Fruit fly (Drosophila melanogaster) whole organism, embryonic: Measurements from ENCODE around the gene HemK2.

ENCODE experiments used
- B-H2 ChIP-seq: fragments of 200-800 bp; sonication (Bioruptor generic); optimal IDR thresholded peaks from 2 replicates; lab custom pipeline; 2018; ENCODE audit warnings: missing biosample characterization, mild to moderate bottlenecking, missing genetic modification characterization
- Bdp1 ChIP-seq: fragments of 200-800 bp; sonication (Bioruptor generic); optimal IDR thresholded peaks from 3 replicates; lab custom pipeline; 2016; ENCODE audit warnings: missing biosample characterization, missing genetic modification characterization
- CG10147 ChIP-seq: fragments of 200-800 bp; sonication (Bioruptor generic); optimal IDR thresholded peaks from 2 replicates; lab custom pipeline; 2019; ENCODE audit warnings: missing biosample characterization, mild to moderate bottlenecking, missing genetic modification characterization, moderate library complexity
- CG11504 ChIP-seq: fragments of 200-800 bp; sonication (Bioruptor generic); optimal IDR thresholded peaks from 3 replicates; lab custom pipeline; 2019; ENCODE audit warnings: missing biosample characterization, mild to moderate bottlenecking, missing genetic modification characterization, moderate library complexity
- CG1233 ChIP-seq: fragments of 200-800 bp; sonication (Bioruptor generic); optimal IDR thresholded peaks from 4 replicates; lab custom pipeline; 2018; ENCODE audit warnings: missing biosample characterization, mild to moderate bottlenecking, missing genetic modification characterization
- CG12942 ChIP-seq: fragments of 200-800 bp; sonication (Bioruptor generic); optimal IDR thresholded peaks from 3 replicates; lab custom pipeline; 2016; ENCODE audit warnings: missing biosample characterization, missing genetic modification characterization
- CG15073 ChIP-seq: fragments of 200-800 bp; sonication (Bioruptor generic); optimal IDR thresholded peaks from 2 replicates; lab custom pipeline; 2016; ENCODE audit warnings: missing biosample characterization, missing genetic modification characterization
- CG15269 ChIP-seq: fragments of 200-800 bp; sonication (Bioruptor generic); optimal IDR thresholded peaks from 2 replicates; lab custom pipeline; 2018; ENCODE audit warnings: missing biosample characterization, mild to moderate bottlenecking, missing genetic modification characterization, moderate library complexity
- CG1602 ChIP-seq: fragments of 200-800 bp; sonication (Bioruptor generic); optimal IDR thresholded peaks from 3 replicates; lab custom pipeline; 2016; ENCODE audit warnings: missing biosample characterization, missing genetic modification characterization
- CG16779 ChIP-seq: fragments of 200-800 bp; sonication (Bioruptor generic); IDR thresholded peaks from 2 replicates; pipeline ENCODE4 v1.3.6; 2022; ENCODE audit warnings: missing biosample characterization, missing genetic modification characterization
- CG1832 ChIP-seq: fragments of 200-800 bp; sonication (Bioruptor generic); optimal IDR thresholded peaks from 2 replicates; lab custom pipeline; 2017; ENCODE audit warnings: missing biosample characterization, mild to moderate bottlenecking, missing genetic modification characterization, inconsistent platforms
- CG18476 ChIP-seq: fragments of 200-800 bp; sonication (Bioruptor generic); optimal IDR thresholded peaks from 2 replicates; lab custom pipeline; 2016; ENCODE audit warnings: missing biosample characterization, mild to moderate bottlenecking, missing genetic modification characterization
- CG18619 ChIP-seq: fragments of 200-800 bp; sonication (Bioruptor generic); optimal IDR thresholded peaks from 3 replicates; lab custom pipeline; 2017; ENCODE audit warnings: missing biosample characterization, mild to moderate bottlenecking, missing genetic modification characterization
- CG2875 ChIP-seq: fragments of 200-800 bp; sonication (Bioruptor generic); optimal IDR thresholded peaks from 2 replicates; lab custom pipeline; 2017; ENCODE audit warnings: missing biosample characterization, mild to moderate bottlenecking, missing genetic modification characterization, missing genetic modification reagents
- CG3065 ChIP-seq: fragments of 200-800 bp; sonication (Bioruptor generic); optimal IDR thresholded peaks from 2 replicates; lab custom pipeline; 2016; ENCODE audit warnings: missing biosample characterization, missing genetic modification characterization
- CG34422 ChIP-seq: fragments of 200-800 bp; sonication (Bioruptor generic); IDR thresholded peaks from 3 replicates; pipeline ENCODE4 v1.3.6; 2022; ENCODE audit warnings: missing biosample characterization, missing genetic modification characterization
- CG4360 ChIP-seq: fragments of 200-800 bp; sonication (Bioruptor generic); IDR thresholded peaks from 2 replicates; pipeline ENCODE4 v1.3.6; 2022; ENCODE audit warnings: missing biosample characterization, missing genetic modification characterization
- CG6854 ChIP-seq: fragments of 200-800 bp; sonication (Bioruptor generic); optimal IDR thresholded peaks from 3 replicates; lab custom pipeline; 2017; ENCODE audit warnings: missing biosample characterization, mild to moderate bottlenecking, missing genetic modification characterization
- CG7786 ChIP-seq: fragments of 200-800 bp; sonication (Bioruptor generic); optimal IDR thresholded peaks from 2 replicates; lab custom pipeline; 2016; ENCODE audit warnings: missing biosample characterization, missing genetic modification characterization
- CG9817 ChIP-seq: fragments of 200-800 bp; sonication (Bioruptor generic); optimal IDR thresholded peaks from 2 replicates; lab custom pipeline; 2018; ENCODE audit warnings: missing biosample characterization, mild to moderate bottlenecking, missing genetic modification characterization, moderate library complexity
- Deaf1 ChIP-seq: fragments of 200-800 bp; optimal IDR thresholded peaks from 3 replicates; lab custom pipeline; 2019; ENCODE audit warnings: missing biosample characterization, mild to moderate bottlenecking, missing genetic modification characterization, moderate library complexity
- Drgx ChIP-seq: fragments of 200-800 bp; sonication (Bioruptor generic); IDR thresholded peaks from 2 replicates; pipeline ENCODE4 v1.3.6; 2022; ENCODE audit warnings: missing biosample characterization, missing genetic modification characterization
- Fer1 ChIP-seq: fragments of 200-800 bp; sonication (Bioruptor generic); optimal IDR thresholded peaks from 2 replicates; lab custom pipeline; 2017; ENCODE audit warnings: missing biosample characterization, mild to moderate bottlenecking, missing genetic modification characterization
- Gsc ChIP-seq: fragments of 200-800 bp; sonication (Bioruptor generic); IDR thresholded peaks from 2 replicates; pipeline ENCODE4 v1.3.6; 2022; ENCODE audit warnings: missing biosample characterization, missing genetic modification characterization
- HmgZ ChIP-seq: fragments of 200-800 bp; sonication (Bioruptor generic); optimal IDR thresholded peaks from 2 replicates; lab custom pipeline; 2018; ENCODE audit warnings: missing biosample characterization, mild to moderate bottlenecking, missing genetic modification characterization
- MESR4 ChIP-seq: fragments of 200-800 bp; sonication (Bioruptor generic); optimal IDR thresholded peaks from 2 replicates; lab custom pipeline; 2018; ENCODE audit warnings: missing biosample characterization, mild to moderate bottlenecking, missing genetic modification characterization, moderate library complexity
- Mes4 ChIP-seq: fragments of 200-800 bp; sonication (Bioruptor generic); optimal IDR thresholded peaks from 2 replicates; lab custom pipeline; 2016; ENCODE audit warnings: missing biosample characterization, missing genetic modification characterization
- NC2α ChIP-seq: fragments of 200-800 bp; sonication (Bioruptor generic); optimal IDR thresholded peaks from 2 replicates; lab custom pipeline; 2016; ENCODE audit warnings: missing biosample characterization, missing genetic modification characterization
- Sox100B ChIP-seq: fragments of 200-800 bp; sonication (Bioruptor generic); optimal IDR thresholded peaks from 3 replicates; lab custom pipeline; 2018; ENCODE audit warnings: missing biosample characterization, mild to moderate bottlenecking, missing genetic modification characterization
- TFAM ChIP-seq: fragments of 200-800 bp; sonication (Bioruptor generic); optimal IDR thresholded peaks from 2 replicates; lab custom pipeline; 2017; ENCODE audit warnings: missing biosample characterization, missing genetic modification characterization, inconsistent platforms
- ab ChIP-seq: fragments of 200-800 bp; sonication (Bioruptor generic); optimal IDR thresholded peaks from 2 replicates; lab custom pipeline; 2016; ENCODE audit warnings: missing biosample characterization, missing genetic modification characterization
- abd-A ChIP-seq: fragments of 200-800 bp; sonication (Bioruptor generic); optimal IDR thresholded peaks from 3 replicates; lab custom pipeline; 2019; ENCODE audit warnings: missing biosample characterization, mild to moderate bottlenecking, missing genetic modification characterization, moderate library complexity
- aop ChIP-seq: fragments of 200-800 bp; sonication (Bioruptor generic); IDR thresholded peaks from 2 replicates; pipeline ENCODE4 v1.3.6; 2022; ENCODE audit warnings: missing biosample characterization, missing genetic modification characterization
- da ChIP-seq: fragments of 200-800 bp; sonication (Bioruptor generic); optimal IDR thresholded peaks from 2 replicates; lab custom pipeline; 2016; ENCODE audit warnings: missing biosample characterization, missing genetic modification characterization
- dpn ChIP-seq, 2 experiments: fragments of 200-800 bp; sonication (Bioruptor generic); optimal IDR thresholded peaks; 3 replicates each; lab custom pipeline; 2016; ENCODE audit warnings: missing biosample characterization in 2 of 2, missing genetic modification characterization in 2 of 2
- exex ChIP-seq: fragments of 200-800 bp; sonication (Bioruptor generic); optimal IDR thresholded peaks from 4 replicates; lab custom pipeline; 2018; ENCODE audit warnings: missing biosample characterization, mild to moderate bottlenecking, missing genetic modification characterization, moderate library complexity
- fd64A ChIP-seq: fragments of 200-800 bp; sonication (Bioruptor generic); optimal IDR thresholded peaks from 3 replicates; lab custom pipeline; 2018; ENCODE audit warnings: missing biosample characterization, mild to moderate bottlenecking, missing genetic modification characterization
- fru ChIP-seq: fragments of >200 bp; optimal IDR thresholded peaks from 2 replicates; lab custom pipeline; 2017
- gro ChIP-seq: fragments of 200-800 bp; sonication (Bioruptor generic); optimal IDR thresholded peaks from 2 replicates; lab custom pipeline; 2016; ENCODE audit warnings: missing biosample characterization, missing genetic modification characterization
- knrl ChIP-seq: fragments of 200-800 bp; sonication (Bioruptor generic); IDR thresholded peaks from 3 replicates; pipeline ENCODE4 v1.3.6; 2022; ENCODE audit warnings: missing biosample characterization, missing genetic modification characterization; ENCODE audit not compliant: partially characterized antibody
- mld ChIP-seq: fragments of 200-800 bp; sonication (Bioruptor generic); IDR thresholded peaks from 3 replicates; pipeline ENCODE4 v1.3.6; 2022; ENCODE audit warnings: missing biosample characterization, missing genetic modification characterization; ENCODE audit not compliant: partially characterized antibody
- nau ChIP-seq: fragments of 200-800 bp; sonication (Bioruptor generic); optimal IDR thresholded peaks from 3 replicates; lab custom pipeline; 2017; ENCODE audit warnings: missing biosample characterization, mild to moderate bottlenecking, missing genetic modification characterization, missing genetic modification reagents
- nerfin-2 ChIP-seq: fragments of 200-800 bp; sonication (Bioruptor generic); IDR thresholded peaks from 2 replicates; pipeline ENCODE4 v1.3.6; 2022; ENCODE audit warnings: missing biosample characterization, missing genetic modification characterization; ENCODE audit not compliant: partially characterized antibody
- org-1 ChIP-seq: fragments of 200-800 bp; sonication (Bioruptor generic); optimal IDR thresholded peaks from 2 replicates; lab custom pipeline; 2017; ENCODE audit warnings: missing biosample characterization, missing genetic modification characterization
- rib ChIP-seq: fragments of 200-800 bp; sonication (Bioruptor generic); IDR thresholded peaks from 2 replicates; pipeline ENCODE4 v1.3.6; 2022; ENCODE audit warnings: missing biosample characterization, missing genetic modification characterization
- sens ChIP-seq: fragments of 200-800 bp; sonication (Bioruptor generic); peaks from one replicate; lab custom pipeline; 2016; ENCODE audit warnings: missing biosample characterization, missing genetic modification characterization
- slbo ChIP-seq: fragments of 200-800 bp; sonication (Bioruptor generic); IDR thresholded peaks from 2 replicates; pipeline ENCODE4 v1.3.6; 2022; ENCODE audit warnings: missing biosample characterization, missing genetic modification characterization
- sqz ChIP-seq: fragments of 200-800 bp; sonication (Bioruptor generic); optimal IDR thresholded peaks from 3 replicates; lab custom pipeline; 2018; ENCODE audit warnings: missing biosample characterization, mild to moderate bottlenecking, missing genetic modification characterization
- sr ChIP-seq: fragments of 200-800 bp; sonication (Bioruptor generic); IDR thresholded peaks from 3 replicates; pipeline ENCODE4 v1.3.6; 2022; ENCODE audit warnings: missing biosample characterization, missing genetic modification characterization
- tx ChIP-seq: fragments of 200-800 bp; sonication (Bioruptor generic); optimal IDR thresholded peaks from 2 replicates; lab custom pipeline; 2016; ENCODE audit warnings: missing biosample characterization, missing genetic modification characterization

The HemK2 gene

dm6 chr2L:2754437-2755322, 4.8 kb downstream of the HemK2 start (continued):
- TF ChIP-seq CG6854: peak; percentile 72
- TF ChIP-seq MESR4 (GFP tag; lab: Kevin White, UChicago): no peak
- TF ChIP-seq Mes4 (GFP tag; lab: Kevin White, UChicago): peak; percentile 73
- TF ChIP-seq CG15269: peak; percentile 80
- no peak for TF ChIP-seq CG15073 (GFP tag; lab: Kevin White, UChicago)
- TF ChIP-seq fd64A (GFP tag; lab: Kevin White, UChicago): peak; percentile 88
- peak; percentile 82 for TF ChIP-seq abd-A (tag; lab: Kevin White, UChicago)
- TF ChIP-seq CG18476 (GFP tag; lab: Kevin White, UChicago): peak; percentile 39
- TF ChIP-seq dpn (GFP tag; optimal IDR thresholded peaks at IDR 0.05; lab: Kevin White, UChicago): peak; percentile 74 to 78
- peak; percentile 91 for TF ChIP-seq sqz (GFP tag; lab: Kevin White, UChicago)
- TF ChIP-seq CG34422: no peak
- peak; percentile 92 for TF ChIP-seq CG10147 (GFP tag; lab: Kevin White, UChicago)
- no peak for TF ChIP-seq slbo (GFP tag; lab: Robert Waterston, UW)
- TF ChIP-seq NC2α: peak; percentile 65
- TF ChIP-seq mld (GFP tag; lab: Robert Waterston, UW): no peak
- no peak for TF ChIP-seq Drgx (GFP tag; lab: Robert Waterston, UW)
- TF ChIP-seq exex (tag; lab: Kevin White, UChicago): peak; percentile 34
- TF ChIP-seq gro (GFP tag; lab: Kevin White, UChicago): peak; percentile 49
- TF ChIP-seq CG11504 (tag; lab: Kevin White, UChicago): peak; percentile 85
- TF ChIP-seq nerfin-2 (GFP tag; lab: Robert Waterston, UW): no peak
- peak; percentile 74 for TF ChIP-seq tx (GFP tag; lab: Kevin White, UChicago)
- TF ChIP-seq CG1832 (GFP tag; lab: Kevin White, UChicago): no peak
- TF ChIP-seq CG18619 (GFP tag; lab: Kevin White, UChicago): peak; percentile 83
- no peak for TF ChIP-seq rib (GFP tag; lab: Robert Waterston, UW)
- no peak for TF ChIP-seq sr (GFP tag; lab: Robert Waterston, UW)
- TF ChIP-seq Sox100B (GFP tag; lab: Kevin White, UChicago): peak; percentile 91
- TF ChIP-seq fru: no peak
- TF ChIP-seq Gsc (GFP tag; lab: Robert Waterston, UW): no peak
- TF ChIP-seq CG12942 (GFP tag; lab: Kevin White, UChicago): peak; percentile 43
- peak; percentile 10 for TF ChIP-seq CG1602 (GFP tag; lab: Kevin White, UChicago)
- no peak for TF ChIP-seq CG16779 (GFP tag; lab: Robert Waterston, UW)
- TF ChIP-seq ab (GFP tag; lab: Kevin White, UChicago): no peak
- TF ChIP-seq sens: peak; percentile 94
- TF ChIP-seq CG1233 (GFP tag; lab: Kevin White, UChicago): peak; percentile 83
- TF ChIP-seq Bdp1 (GFP tag; lab: Kevin White, UChicago): peak; percentile 20
- TF ChIP-seq da (GFP tag; lab: Kevin White, UChicago): peak; percentile 72
- TF ChIP-seq Deaf1 (tag; lab: Kevin White, UChicago): peak; percentile 50
- TF ChIP-seq knrl: no peak
- TF ChIP-seq CG4360 (GFP tag; lab: Robert Waterston, UW): no peak
- peak; percentile 65 for TF ChIP-seq B-H2 (GFP tag; lab: Kevin White, UChicago)
- TF ChIP-seq CG7786 (GFP tag; lab: Kevin White, UChicago): peak; percentile 66
- TF ChIP-seq TFAM (GFP tag; lab: Kevin White, UChicago): peak; percentile 65
- TF ChIP-seq org-1 (GFP tag; lab: Kevin White, UChicago): peak; percentile 85
- no peak for TF ChIP-seq aop (GFP tag; lab: Robert Waterston, UW)
- TF ChIP-seq CG9817 (tag; lab: Kevin White, UChicago): peak; percentile 79
- TF ChIP-seq HmgZ: peak; percentile 69
- peak; percentile 76 for TF ChIP-seq CG2875 (GFP tag; lab: Kevin White, UChicago)
- peak; percentile 86 for TF ChIP-seq Fer1 (GFP tag; lab: Kevin White, UChicago)
- TF ChIP-seq nau (GFP tag; lab: Kevin White, UChicago): peak; percentile 87
- TF ChIP-seq CG3065 (GFP tag; lab: Kevin White, UChicago): no peak
